Worm (Caenorhabditis elegans): ENCODE data around the gene R08D7.5.

DNA sequence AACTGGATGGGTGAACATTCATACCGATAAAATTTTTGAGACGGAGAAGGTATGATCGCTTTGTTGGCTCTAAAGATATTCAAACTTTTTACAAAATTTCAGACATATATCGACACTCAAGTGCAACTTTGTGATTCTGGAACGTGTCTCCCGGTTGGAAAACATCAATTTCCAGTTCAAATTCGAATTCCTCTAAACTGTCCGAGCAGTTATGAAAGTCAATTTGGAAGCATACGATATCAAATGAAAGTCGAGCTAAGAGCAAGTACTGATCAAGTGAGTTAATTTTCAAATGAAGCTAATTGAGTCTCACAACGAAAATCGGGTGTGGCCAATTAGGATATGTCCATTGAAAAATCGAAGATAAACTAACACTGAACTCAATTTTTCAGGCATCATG is 39.5 kb upstream of the R08D7.5 start:
- TF ChIP-seq dpl-1 (GFP tag; optimal IDR thresholded peaks at IDR 0.05) (no peak), ets-4 (GFP tag; optimal IDR thresholded peaks at IDR 0.05) (no peak), unc-62 (GFP tag; optimal IDR thresholded peaks at IDR 0.05) (no peak), rpc-1 (optimal IDR thresholded peaks at IDR 0.05) (no peak), rpc-1 (tag; optimal IDR thresholded peaks at IDR 0.05) (no peak), hmg-20 (GFP tag; IDR thresholded peaks at IDR 0.05) (no peak), pbrm-1 (GFP tag; IDR thresholded peaks at IDR 0.05) (no peak), ama-1 (optimal IDR thresholded peaks at IDR 0.05) (no peak), ama-1 (GFP tag; optimal IDR thresholded peaks at IDR 0.05) (no peak), unc-130 (GFP tag; optimal IDR thresholded peaks at IDR 0.05) (no peak), mxl-1 (tag; optimal IDR thresholded peaks at IDR 0.05) (no peak), nhr-80 (tag; optimal IDR thresholded peaks at IDR 0.05) (no peak), athp-1 (tag; optimal IDR thresholded peaks at IDR 0.05) (no peak)
